Worm (Caenorhabditis elegans): ENCODE data around the gene vps-32.1.

ce11 chrII:6615232-6616029 is 25.9 kb downstream of the vps-32.1 start:
- no peak for TF ChIP-seq egl-27 (tag; optimal IDR thresholded peaks at IDR 0.05)
- no peak for TF ChIP-seq fos-1 (tag; optimal IDR thresholded peaks at IDR 0.05)
- no peak for TF ChIP-seq fkh-10 (GFP tag; optimal IDR thresholded peaks at IDR 0.05)
- TF ChIP-seq ama-1 (optimal IDR thresholded peaks at IDR 0.05): no peak
